Fruit fly (Drosophila melanogaster) whole organism, wandering third instar larva: ENCODE measurements around the gene wrd.

ENCODE experiments used
- Abd-B ChIP-seq: fragments of >200 bp; optimal IDR thresholded peaks from 2 replicates; lab custom pipeline; 2017; ENCODE audit warnings: missing biosample characterization, missing genetic modification characterization
- CG32264 ChIP-seq: fragments of 200-800 bp; sonication (Bioruptor generic); optimal IDR thresholded peaks from 2 replicates; lab custom pipeline; 2016; ENCODE audit warnings: missing biosample characterization, missing genetic modification characterization
- CG9705 ChIP-seq: fragments of 200-800 bp; sonication (Bioruptor generic); optimal IDR thresholded peaks from 2 replicates; lab custom pipeline; 2018; ENCODE audit warnings: missing biosample characterization, mild to moderate bottlenecking, missing genetic modification characterization
- CrebA ChIP-seq: fragments of 200-800 bp; sonication (Bioruptor generic); optimal IDR thresholded peaks from 2 replicates; lab custom pipeline; 2016; ENCODE audit warnings: missing biosample characterization, mild to moderate bottlenecking, missing genetic modification characterization, borderline replicate concordance
- Dfd ChIP-seq: fragments of >200 bp; optimal IDR thresholded peaks from 2 replicates; lab custom pipeline; 2017; ENCODE audit warnings: missing biosample characterization, missing genetic modification characterization
- Dif ChIP-seq: fragments of 200-275, 200-300 bp; sonication (Bioruptor generic); optimal IDR thresholded peaks from 2 replicates; lab custom pipeline; 2018; ENCODE audit warnings: missing biosample characterization, missing genetic modification characterization; ENCODE audit not compliant: partially characterized antibody
- GATAd ChIP-seq: sonication (Bioruptor generic); optimal IDR thresholded peaks from 2 replicates; lab custom pipeline; 2016; ENCODE audit warnings: missing biosample characterization, missing genetic modification characterization
- HLH106 ChIP-seq: fragments of 200-800 bp; optimal IDR thresholded peaks from 3 replicates; lab custom pipeline; 2019; ENCODE audit warnings: missing biosample characterization, mild to moderate bottlenecking, missing genetic modification characterization, moderate library complexity
- Hnf4 ChIP-seq: fragments of 200-800 bp; sonication (Bioruptor generic); optimal IDR thresholded peaks from 2 replicates; lab custom pipeline; 2016; ENCODE audit warnings: missing biosample characterization, mild to moderate bottlenecking, missing genetic modification characterization
- Hr78 ChIP-seq: fragments of >200 bp; optimal IDR thresholded peaks from 2 replicates; lab custom pipeline; 2017; ENCODE audit warnings: missing biosample characterization, missing genetic modification characterization
- Hr83 ChIP-seq: fragments of 200-300 bp; sonication (Bioruptor generic); optimal IDR thresholded peaks from 2 replicates; lab custom pipeline; 2016; ENCODE audit warnings: missing biosample characterization, mild to moderate bottlenecking, missing genetic modification characterization, moderate library complexity; ENCODE audit not compliant: poor library complexity, severe bottlenecking
- Jra ChIP-seq: sonication (Bioruptor generic); optimal IDR thresholded peaks from 2 replicates; lab custom pipeline; 2016; ENCODE audit warnings: missing biosample characterization, missing genetic modification characterization
- Mio ChIP-seq: sonication (Bioruptor generic); optimal IDR thresholded peaks from 2 replicates; lab custom pipeline; 2016; ENCODE audit warnings: missing biosample characterization, missing genetic modification characterization
- Myc ChIP-seq: fragments of >200 bp; optimal IDR thresholded peaks from 2 replicates; lab custom pipeline; 2017
- N ChIP-seq: fragments of >200 bp; optimal IDR thresholded peaks from 2 replicates; lab custom pipeline; 2018; ENCODE audit warnings: missing biosample characterization, missing external identifiers, missing genetic modification characterization
- OdsH ChIP-seq: fragments of 200-800 bp; sonication (Bioruptor generic); optimal IDR thresholded peaks from 2 replicates; lab custom pipeline; 2016; ENCODE audit warnings: missing biosample characterization, mild to moderate bottlenecking, missing genetic modification characterization
- Rel ChIP-seq, 2 experiments: fragments of 200-800 bp; sonication (Bioruptor generic) in 1 of 2; optimal IDR thresholded peaks; 2 replicates in 1 of 2; 3 replicates in 1 of 2; lab custom pipeline; 2016 to 2019; ENCODE audit warnings: mild to moderate bottlenecking in 2 of 2, missing biosample characterization in 2 of 2, missing genetic modification characterization in 2 of 2, moderate library complexity in 1 of 2
- Sp1 ChIP-seq: fragments of 200-800 bp; sonication (Bioruptor generic); optimal IDR thresholded peaks from 3 replicates; lab custom pipeline; 2019; ENCODE audit warnings: missing biosample characterization, mild to moderate bottlenecking, missing genetic modification characterization, moderate library complexity
- Vsx2 ChIP-seq: fragments of 200-300, 225-300 bp; sonication (Bioruptor generic); optimal IDR thresholded peaks from 2 replicates; lab custom pipeline; 2018; ENCODE audit warnings: missing biosample characterization, missing genetic modification characterization; ENCODE audit not compliant: partially characterized antibody
- br ChIP-seq: fragments of 200-800 bp; sonication (Bioruptor generic); optimal IDR thresholded peaks from 2 replicates; lab custom pipeline; 2016; ENCODE audit warnings: missing biosample characterization, missing genetic modification characterization
- brk ChIP-seq: fragments of 200-800 bp; sonication (Bioruptor generic); optimal IDR thresholded peaks from 2 replicates; lab custom pipeline; 2016; ENCODE audit warnings: missing biosample characterization, mild to moderate bottlenecking, missing genetic modification characterization
- dl ChIP-seq, 2 experiments: fragments of 175-275, 200-275 bp in 1 of 2; fragments of 200-275 bp in 1 of 2; sonication (Bioruptor generic); optimal IDR thresholded peaks; lab custom pipeline; 2018; ENCODE audit warnings: mild to moderate bottlenecking in 2 of 2, missing biosample characterization in 2 of 2, missing genetic modification characterization in 2 of 2, moderate library complexity in 2 of 2; ENCODE audit not compliant: partially characterized antibody in 2 of 2, insufficient read depth in 1 of 2
- dmrt93B ChIP-seq: fragments of 200-800 bp; sonication (Bioruptor generic); optimal IDR thresholded peaks from 2 replicates; lab custom pipeline; 2018; ENCODE audit warnings: missing biosample characterization, mild to moderate bottlenecking, missing genetic modification characterization
- dsf ChIP-seq: sonication (Bioruptor generic); optimal IDR thresholded peaks from 2 replicates; lab custom pipeline; 2016; ENCODE audit warnings: missing biosample characterization, missing genetic modification characterization, borderline replicate concordance
- ey ChIP-seq: fragments of 200-800 bp; sonication (Bioruptor generic); optimal IDR thresholded peaks from 2 replicates; lab custom pipeline; 2016; ENCODE audit warnings: missing biosample characterization, missing genetic modification characterization
- foxo ChIP-seq, 2 experiments: fragments of 200-800 bp; sonication (Bioruptor generic); optimal IDR thresholded peaks; 2 replicates in 1 of 2; 3 replicates in 1 of 2; lab custom pipeline; 2016 to 2017; ENCODE audit warnings: missing biosample characterization in 2 of 2, missing genetic modification characterization in 2 of 2
- fru ChIP-seq: fragments of 200-800 bp; sonication (Bioruptor generic); optimal IDR thresholded peaks from 3 replicates; lab custom pipeline; 2016; ENCODE audit warnings: missing biosample characterization, mild to moderate bottlenecking, missing genetic modification characterization
- h ChIP-seq: fragments of 200-800 bp; sonication (Bioruptor generic); optimal IDR thresholded peaks from 3 replicates; lab custom pipeline; 2016; ENCODE audit warnings: missing biosample characterization, mild to moderate bottlenecking, missing genetic modification characterization
- jim ChIP-seq: fragments of 175-275, 200-325 bp; sonication (Bioruptor generic); optimal IDR thresholded peaks from 2 replicates; lab custom pipeline; 2016; ENCODE audit warnings: missing biosample characterization, mild to moderate bottlenecking, missing genetic modification characterization
- lola ChIP-seq: fragments of >200 bp; optimal IDR thresholded peaks from 2 replicates; lab custom pipeline; 2017; ENCODE audit warnings: missing biosample characterization, missing genetic modification characterization
- pan ChIP-seq: fragments of >200 bp; optimal IDR thresholded peaks from 2 replicates; lab custom pipeline; 2017
- psq ChIP-seq: fragments of 200-800 bp; sonication (Bioruptor generic); optimal IDR thresholded peaks from 3 replicates; lab custom pipeline; 2017; ENCODE audit warnings: missing biosample characterization, mild to moderate bottlenecking, missing genetic modification characterization, moderate library complexity
- rgr ChIP-seq: fragments of 200-800 bp; sonication (Bioruptor generic); optimal IDR thresholded peaks from 3 replicates; lab custom pipeline; 2016; ENCODE audit warnings: missing biosample characterization, mild to moderate bottlenecking, missing genetic modification characterization
- sage ChIP-seq: fragments of 200-800 bp; sonication (Bioruptor generic); optimal IDR thresholded peaks from 2 replicates; lab custom pipeline; 2016; ENCODE audit warnings: missing biosample characterization, mild to moderate bottlenecking, missing genetic modification characterization
- sv ChIP-seq: fragments of 200-800 bp; sonication (Bioruptor generic); optimal IDR thresholded peaks from 3 replicates; lab custom pipeline; 2016; ENCODE audit warnings: missing biosample characterization, missing genetic modification characterization
- tai ChIP-seq: sonication (Bioruptor generic); optimal IDR thresholded peaks from 2 replicates; lab custom pipeline; 2016; ENCODE audit warnings: missing biosample characterization, missing genetic modification characterization
- usp ChIP-seq: fragments of >200 bp; optimal IDR thresholded peaks from 2 replicates; lab custom pipeline; 2017; ENCODE audit warnings: missing biosample characterization, missing genetic modification characterization
- woc ChIP-seq: sonication (Bioruptor generic); optimal IDR thresholded peaks from 2 replicates; lab custom pipeline; 2016; ENCODE audit warnings: missing biosample characterization, mild to moderate bottlenecking, missing genetic modification characterization

The wrd gene

dm6 chr3R:18215900-18216299 lies 48.3 kb downstream of the wrd start, which contains the start of gene CG14314:
Gene CG14314, plus strand, starts transcription at chr3R:18216142.
- TF ChIP-seq Dfd (GFP tag; lab: Kevin White, UChicago) (no peak), Myc (lab: Kevin White, UChicago) (no peak), Rel (GFP tag; optimal IDR thresholded peaks at IDR 0.05; lab: Kevin White, UChicago) (no peak), Rel (tag; optimal IDR thresholded peaks at IDR 0.05; lab: Kevin White, UChicago) (no peak), OdsH (GFP tag; lab: Kevin White, UChicago) (no peak), Mio (GFP tag; lab: Kevin White, UChicago) (no peak)

DNA sequence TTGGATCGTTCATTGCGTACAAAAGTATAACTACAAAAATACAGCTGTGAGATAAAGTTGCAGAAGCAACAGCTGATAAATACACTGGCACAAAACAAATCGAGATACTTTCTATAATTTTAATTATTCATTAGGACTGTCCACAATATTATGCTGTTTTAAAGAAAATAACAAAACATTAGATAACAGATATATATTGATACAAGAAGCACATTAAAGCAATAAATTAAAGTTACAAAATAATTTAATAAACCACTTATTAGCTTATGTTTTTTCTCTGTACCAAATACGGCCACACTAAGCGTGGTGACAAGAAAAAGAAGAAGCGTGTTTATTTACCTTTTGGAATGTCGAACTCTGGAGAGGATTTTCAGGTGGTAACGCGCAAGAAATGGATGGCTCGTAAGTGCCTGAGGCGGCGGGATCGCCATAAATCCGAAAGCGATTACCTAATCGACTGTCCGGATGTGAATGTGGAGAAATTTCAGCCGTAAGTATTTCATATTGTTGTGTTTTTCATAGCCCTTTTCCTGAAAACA lies 52.7 kb downstream of the wrd start, which contains the start of the genes CG7988 and CG7183:
Gene CG7988 (plus strand): TSS at position 316 of the 539 bp plus-strand sequence.
Gene CG7183 (minus strand): TSS at position 489 of the 539 bp plus-strand sequence.
- peak; percentile 98 for TF ChIP-seq Sp1
- peak; percentile 35 for TF ChIP-seq jim (GFP tag; lab: Kevin White, UChicago)
- TF ChIP-seq HLH106 (tag; lab: Kevin White, UChicago), result peak; percentile 98
- peak; percentile 75 for TF ChIP-seq Mio (GFP tag; lab: Kevin White, UChicago)
- peak; percentile 49 to 98 for TF ChIP-seq foxo (GFP tag; optimal IDR thresholded peaks at IDR 0.05; lab: Kevin White, UChicago)
- TF ChIP-seq Dfd (GFP tag; lab: Kevin White, UChicago), result no peak
- no peak for TF ChIP-seq Dif (GFP tag; lab: Kevin White, UChicago)
- no peak for TF ChIP-seq Rel (GFP tag; optimal IDR thresholded peaks at IDR 0.05; lab: Kevin White, UChicago)
- TF ChIP-seq Rel (tag; optimal IDR thresholded peaks at IDR 0.05; lab: Kevin White, UChicago), result peak; percentile 81
- peak; percentile 94 for TF ChIP-seq woc (GFP tag; lab: Kevin White, UChicago)
- TF ChIP-seq CG9705 (GFP tag; lab: Kevin White, UChicago), result peak; percentile 89
- TF ChIP-seq brk, result no peak
- TF ChIP-seq GATAd (GFP tag; lab: Kevin White, UChicago), result peak; percentile 88
- TF ChIP-seq Vsx2, result no peak
- no peak for TF ChIP-seq CrebA (GFP tag; lab: Kevin White, UChicago)
- no peak for TF ChIP-seq pan (lab: Kevin White, UChicago)
- TF ChIP-seq dmrt93B (GFP tag; lab: Kevin White, UChicago), result peak; percentile 92
- TF ChIP-seq fru (GFP tag; lab: Kevin White, UChicago), result peak; percentile 98
- no peak for TF ChIP-seq Myc (lab: Kevin White, UChicago)
- TF ChIP-seq dsf (GFP tag; lab: Kevin White, UChicago), result peak; percentile 94
- peak; percentile 95 for TF ChIP-seq br (GFP tag; lab: Kevin White, UChicago)
- no peak for TF ChIP-seq usp (GFP tag; lab: Kevin White, UChicago)
- no peak for TF ChIP-seq N
- TF ChIP-seq lola (GFP tag; lab: Kevin White, UChicago), result no peak
- peak; percentile 96 for TF ChIP-seq ey (GFP tag; lab: Kevin White, UChicago)
- no peak for TF ChIP-seq dl (GFP tag; optimal IDR thresholded peaks at IDR 0.05; lab: Kevin White, UChicago; ENCODE audit: insufficient read depth in 1 of 2, partially characterized antibody in 2 of 2)
- TF ChIP-seq Hnf4 (GFP tag; lab: Kevin White, UChicago), result peak; percentile 97
- no peak for TF ChIP-seq tai (GFP tag; lab: Kevin White, UChicago)
- peak; percentile 98 for TF ChIP-seq OdsH (GFP tag; lab: Kevin White, UChicago)
- TF ChIP-seq Abd-B (GFP tag; lab: Kevin White, UChicago), result no peak
- no peak for TF ChIP-seq sage (GFP tag; lab: Kevin White, UChicago)
- peak; percentile 98 for TF ChIP-seq rgr (GFP tag; lab: Kevin White, UChicago)
- TF ChIP-seq Hr78 (GFP tag; lab: Kevin White, UChicago), result no peak
- peak; percentile 79 for TF ChIP-seq CG32264
- peak; percentile 96 for TF ChIP-seq Jra
- peak; percentile 95 for TF ChIP-seq sv (GFP tag; lab: Kevin White, UChicago)
- TF ChIP-seq h (GFP tag; lab: Kevin White, UChicago), result peak; percentile 98
- TF ChIP-seq Hr83, result no peak
- TF ChIP-seq psq (GFP tag; lab: Kevin White, UChicago), result peak; percentile 95
